Fruit fly (Drosophila melanogaster): ENCODE measurements around the gene aph-1.

DNA sequence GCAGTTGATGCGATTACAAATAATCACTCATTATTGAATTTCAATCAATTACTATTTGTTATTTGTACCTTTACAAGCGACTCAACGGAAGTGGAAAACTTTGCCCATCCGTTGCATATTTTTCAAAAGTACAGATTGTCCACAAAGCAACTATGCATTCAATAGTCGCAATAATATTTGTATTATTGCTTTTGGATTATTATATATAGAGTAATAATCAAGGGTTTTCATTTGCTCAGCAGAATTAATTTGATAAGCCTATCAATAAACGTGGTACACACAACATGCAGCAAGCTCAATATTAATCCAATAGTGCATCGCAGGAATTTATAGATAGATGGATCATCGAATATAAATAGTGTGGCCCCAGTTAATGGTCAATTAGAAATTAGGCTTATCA, 37.5 kb upstream of the aph-1 start:
- TF ChIP-seq lola (GFP tag; optimal IDR thresholded peaks at IDR 0.05) (no peak), usp (GFP tag; optimal IDR thresholded peaks at IDR 0.05) (no peak), OdsH (GFP tag; optimal IDR thresholded peaks at IDR 0.05) (no peak), Hr78 (GFP tag; optimal IDR thresholded peaks at IDR 0.05) (no peak), Myc (optimal IDR thresholded peaks at IDR 0.05) (no peak), Dfd (GFP tag; optimal IDR thresholded peaks at IDR 0.05) (no peak), dsf (GFP tag; optimal IDR thresholded peaks at IDR 0.05; ENCODE audit: borderline replicate concordance) (no peak), h (GFP tag; optimal IDR thresholded peaks at IDR 0.05) (no peak), br (GFP tag; optimal IDR thresholded peaks at IDR 0.05) (no peak), CG32264 (GFP tag; optimal IDR thresholded peaks at IDR 0.05) (no peak)

Data from whole organism, wandering third instar larva.